Fruit fly (Drosophila melanogaster): Measurements from ENCODE around the gene CG8064.

CG8064 gene

DNA sequence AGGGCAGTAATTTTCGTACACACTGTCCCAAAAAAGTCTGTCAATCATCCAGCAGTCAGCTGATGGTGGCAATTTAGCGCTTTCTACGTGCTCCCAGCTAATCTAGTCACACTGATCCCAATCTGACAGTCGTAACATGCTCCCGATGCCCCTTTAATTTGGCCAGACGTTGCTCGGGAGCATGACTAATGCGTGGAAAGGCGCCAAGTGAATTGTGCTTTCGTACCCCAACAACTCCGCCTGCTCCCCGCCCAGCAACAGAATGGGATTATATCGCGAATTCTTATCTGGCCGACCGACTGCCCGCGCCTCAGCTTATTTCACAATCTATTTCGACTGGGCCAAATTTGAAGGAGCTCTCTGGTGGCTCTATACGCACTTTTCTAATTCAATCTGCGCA lies 6.1 kb upstream of the CG8064 start:
- no peak for TF ChIP-seq psq (optimal IDR thresholded peaks at IDR 0.05)
- TF ChIP-seq insv (optimal IDR thresholded peaks at IDR 0.05): no peak
- TF ChIP-seq Myc (optimal IDR thresholded peaks at IDR 0.05): no peak
- TF ChIP-seq ttk (optimal IDR thresholded peaks at IDR 0.05): no peak
- TF ChIP-seq Sin3A (optimal IDR thresholded peaks at IDR 0.05): no peak
- no peak for TF ChIP-seq h (optimal IDR thresholded peaks at IDR 0.05)

- TF ChIP-seq Sin3A (optimal IDR thresholded peaks at IDR 0.05) (no peak), Myc (optimal IDR thresholded peaks at IDR 0.05) (no peak), insv (optimal IDR thresholded peaks at IDR 0.05) (no peak), ttk (optimal IDR thresholded peaks at IDR 0.05) (no peak), h (optimal IDR thresholded peaks at IDR 0.05) (no peak), psq (optimal IDR thresholded peaks at IDR 0.05) (no peak)
Observed at dm6 chr3R:18279494-18279893, 4.0 kb upstream of the CG8064 start, which contains the start of gene CG7142. TSS of gene CG7142 (minus strand) at chr3R:18279522.

dm6 chr3R:18280133-18280532 lies 3.3 kb upstream of the CG8064 start:
- no peak for TF ChIP-seq ttk (optimal IDR thresholded peaks at IDR 0.05)

dm6 chr3R:18280866-18281473 lies 2.5 kb upstream of the CG8064 start:
- TF ChIP-seq Myc (optimal IDR thresholded peaks at IDR 0.05) (no peak), ttk (optimal IDR thresholded peaks at IDR 0.05) (no peak), Sin3A (optimal IDR thresholded peaks at IDR 0.05) (no peak), insv (optimal IDR thresholded peaks at IDR 0.05) (no peak), psq (optimal IDR thresholded peaks at IDR 0.05) (no peak), h (optimal IDR thresholded peaks at IDR 0.05) (no peak)

- TF ChIP-seq h (optimal IDR thresholded peaks at IDR 0.05): no peak
- TF ChIP-seq psq (optimal IDR thresholded peaks at IDR 0.05): no peak
- TF ChIP-seq ttk (optimal IDR thresholded peaks at IDR 0.05): no peak
- TF ChIP-seq Myc (optimal IDR thresholded peaks at IDR 0.05): no peak
- TF ChIP-seq insv (optimal IDR thresholded peaks at IDR 0.05): no peak
- no peak for TF ChIP-seq Sin3A (optimal IDR thresholded peaks at IDR 0.05)
Observed at dm6 chr3R:18288677-18289076, 5.2 kb downstream of the CG8064 start, which contains the start of gene CG7131. TSS of gene CG7131 (minus strand) at chr3R:18288777.

- TF ChIP-seq h (optimal IDR thresholded peaks at IDR 0.05) (no peak), ttk (optimal IDR thresholded peaks at IDR 0.05) (no peak), Sin3A (optimal IDR thresholded peaks at IDR 0.05) (no peak), Myc (optimal IDR thresholded peaks at IDR 0.05) (no peak), insv (optimal IDR thresholded peaks at IDR 0.05) (no peak), psq (optimal IDR thresholded peaks at IDR 0.05) (no peak)
Observed at dm6 chr3R:18291831-18292230, 8.4 kb downstream of the CG8064 start.

dm6 chr3R:18292371-18292770 lies 8.9 kb downstream of the CG8064 start:
- TF ChIP-seq Myc (optimal IDR thresholded peaks at IDR 0.05): no peak
- TF ChIP-seq psq (optimal IDR thresholded peaks at IDR 0.05): no peak
- no peak for TF ChIP-seq Sin3A (optimal IDR thresholded peaks at IDR 0.05)
- TF ChIP-seq ttk (optimal IDR thresholded peaks at IDR 0.05): no peak
- TF ChIP-seq insv (optimal IDR thresholded peaks at IDR 0.05): no peak
- no peak for TF ChIP-seq h (optimal IDR thresholded peaks at IDR 0.05)

DNA sequence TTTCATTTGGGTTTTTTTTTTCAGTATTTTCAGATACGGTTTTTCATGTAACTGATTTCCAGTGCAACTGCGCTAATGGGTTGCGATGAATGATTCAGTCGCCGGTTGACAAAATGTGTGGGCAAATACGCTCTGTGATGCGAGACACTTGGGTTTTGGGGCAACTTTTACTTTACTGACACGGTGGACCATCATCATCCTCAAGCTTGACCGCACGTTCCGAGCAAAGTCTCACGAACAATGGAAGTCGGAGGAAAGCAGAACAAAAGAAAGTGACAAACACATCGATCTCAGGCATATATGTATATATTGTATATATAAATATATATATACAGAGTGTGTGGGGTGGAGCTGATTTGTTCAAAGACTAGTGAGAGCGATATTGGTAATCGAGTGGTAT lies 11.0 kb downstream of the CG8064 start:
- no peak for TF ChIP-seq Sin3A (optimal IDR thresholded peaks at IDR 0.05)
- no peak for TF ChIP-seq insv (optimal IDR thresholded peaks at IDR 0.05)
- no peak for TF ChIP-seq ttk (optimal IDR thresholded peaks at IDR 0.05)
- no peak for TF ChIP-seq Myc (optimal IDR thresholded peaks at IDR 0.05)
- TF ChIP-seq psq (optimal IDR thresholded peaks at IDR 0.05): no peak
- TF ChIP-seq h (optimal IDR thresholded peaks at IDR 0.05): no peak

dm6 chr3R:18295262-18295944 lies 11.9 kb downstream of the CG8064 start:
- no peak for TF ChIP-seq insv (optimal IDR thresholded peaks at IDR 0.05)
- TF ChIP-seq Sin3A (optimal IDR thresholded peaks at IDR 0.05): no peak
- no peak for TF ChIP-seq Myc (optimal IDR thresholded peaks at IDR 0.05)
- TF ChIP-seq ttk (optimal IDR thresholded peaks at IDR 0.05): no peak
- no peak for TF ChIP-seq psq (optimal IDR thresholded peaks at IDR 0.05)
- TF ChIP-seq h (optimal IDR thresholded peaks at IDR 0.05): no peak

- TF ChIP-seq h (optimal IDR thresholded peaks at IDR 0.05): no peak
- no peak for TF ChIP-seq Sin3A (optimal IDR thresholded peaks at IDR 0.05)
- TF ChIP-seq psq (optimal IDR thresholded peaks at IDR 0.05): no peak
- TF ChIP-seq insv (optimal IDR thresholded peaks at IDR 0.05): no peak
- no peak for TF ChIP-seq ttk (optimal IDR thresholded peaks at IDR 0.05)
- TF ChIP-seq Myc (optimal IDR thresholded peaks at IDR 0.05): no peak
Observed at dm6 chr3R:18296084-18296483, 12.6 kb downstream of the CG8064 start.

DNA sequence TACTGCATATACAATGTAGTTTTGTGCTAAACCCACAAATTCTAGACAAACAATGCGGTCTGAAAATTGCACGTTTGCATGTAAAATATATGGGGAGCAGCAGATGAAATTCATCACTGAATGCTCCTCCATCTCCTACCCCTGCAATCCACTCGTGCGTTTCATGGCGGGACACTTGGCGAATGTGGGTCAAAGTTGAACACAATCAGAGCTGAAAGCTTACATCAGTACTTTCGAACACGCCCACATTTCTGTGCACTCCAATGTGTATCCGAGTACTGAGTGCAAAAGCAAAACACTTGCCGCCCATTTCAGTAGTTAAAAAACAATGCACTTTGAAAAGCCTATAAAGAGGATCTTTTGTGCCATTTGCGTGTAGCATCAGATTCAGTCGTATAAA lies 13.3 kb downstream of the CG8064 start:
- no peak for TF ChIP-seq Sin3A (optimal IDR thresholded peaks at IDR 0.05)
- no peak for TF ChIP-seq psq (optimal IDR thresholded peaks at IDR 0.05)
- TF ChIP-seq insv (optimal IDR thresholded peaks at IDR 0.05): no peak
- no peak for TF ChIP-seq h (optimal IDR thresholded peaks at IDR 0.05)
- TF ChIP-seq ttk (optimal IDR thresholded peaks at IDR 0.05): no peak
- no peak for TF ChIP-seq Myc (optimal IDR thresholded peaks at IDR 0.05)

dm6 chr3R:18297444-18298297 lies 14.2 kb downstream of the CG8064 start:
- TF ChIP-seq Sin3A (optimal IDR thresholded peaks at IDR 0.05) (no peak), h (optimal IDR thresholded peaks at IDR 0.05) (no peak), insv (optimal IDR thresholded peaks at IDR 0.05) (no peak), psq (optimal IDR thresholded peaks at IDR 0.05) (no peak), ttk (optimal IDR thresholded peaks at IDR 0.05) (no peak), Myc (optimal IDR thresholded peaks at IDR 0.05) (no peak)

All from Kc167 (cell line).